Fruit fly (Drosophila melanogaster) whole organism, embryonic: ENCODE results near the gene Slob.
A peak's percentile ranks its signal among the peaks of the same experiment; 100 is the strongest.

Experiments used
- Antp ChIP-seq: fragments of 200-800 bp; sonication (Bioruptor generic); optimal IDR thresholded peaks from 3 replicates; lab custom pipeline; 2016; ENCODE audit warnings: missing biosample characterization, missing genetic modification characterization
- Awh ChIP-seq: fragments of 200-800 bp; sonication (Bioruptor generic); IDR thresholded peaks from 2 replicates; pipeline ENCODE4, ENCODE4 v1.3.6; 2022; ENCODE audit warnings: missing biosample characterization, missing genetic modification characterization
- B-H1 ChIP-seq: fragments of 200-800 bp; sonication (Bioruptor generic); IDR thresholded peaks from 3 replicates; pipeline ENCODE4 v1.3.6; 2022; ENCODE audit warnings: missing biosample characterization, missing genetic modification characterization
- Blimp-1 ChIP-seq: fragments of 200-800 bp; sonication (Bioruptor generic); optimal IDR thresholded peaks from 3 replicates; lab custom pipeline; 2018; ENCODE audit warnings: missing biosample characterization, missing genetic modification characterization, mild to moderate bottlenecking, moderate library complexity, missing genetic modification reagents
- BtbVII ChIP-seq: fragments of 200-800 bp; sonication (Bioruptor generic); optimal IDR thresholded peaks from 3 replicates; lab custom pipeline; 2017; ENCODE audit warnings: missing biosample characterization, mild to moderate bottlenecking, missing genetic modification characterization
- CG10366 ChIP-seq: fragments of 200-800 bp; sonication (Bioruptor generic); IDR thresholded peaks from 2 replicates; pipeline ENCODE4 v1.3.6; 2022; ENCODE audit warnings: missing biosample characterization, missing genetic modification characterization
- CG13287 ChIP-seq: fragments of 200-800 bp; sonication (Bioruptor generic); IDR thresholded peaks from 2 replicates; pipeline ENCODE4 v1.3.6; 2022; ENCODE audit warnings: missing biosample characterization, missing genetic modification characterization; ENCODE audit not compliant: partially characterized antibody
- CG13624 ChIP-seq: fragments of 200-800 bp; sonication (Bioruptor generic); optimal IDR thresholded peaks from 2 replicates; lab custom pipeline; 2016; ENCODE audit warnings: missing biosample characterization, missing genetic modification characterization
- CG13894 ChIP-seq: fragments of 200-800 bp; sonication (Bioruptor generic); optimal IDR thresholded peaks from 3 replicates; lab custom pipeline; 2018; ENCODE audit warnings: missing biosample characterization, mild to moderate bottlenecking, missing genetic modification characterization, moderate library complexity
- CG16813 ChIP-seq: fragments of 200-800 bp; sonication (Bioruptor generic); IDR thresholded peaks from 3 replicates; pipeline ENCODE4 v1.3.6; 2022; ENCODE audit warnings: missing biosample characterization, missing genetic modification characterization; ENCODE audit not compliant: partially characterized antibody
- CG17385 ChIP-seq: fragments of 200-800 bp; sonication (Bioruptor generic); optimal IDR thresholded peaks from 3 replicates; lab custom pipeline; 2018; ENCODE audit warnings: missing biosample characterization, mild to moderate bottlenecking, missing genetic modification characterization
- CG1792 ChIP-seq: fragments of 200-800 bp; sonication (Bioruptor generic); optimal IDR thresholded peaks from 2 replicates; lab custom pipeline; 2016; ENCODE audit warnings: missing biosample characterization, missing genetic modification characterization
- CG30403 ChIP-seq: fragments of 200-800 bp; sonication (Bioruptor generic); optimal IDR thresholded peaks from 3 replicates; lab custom pipeline; 2016; ENCODE audit warnings: missing biosample characterization, missing genetic modification characterization
- CG31441 ChIP-seq: fragments of 200-800 bp; sonication (Bioruptor generic); IDR thresholded peaks from 2 replicates; pipeline ENCODE4 v1.3.6; 2022; ENCODE audit warnings: missing biosample characterization, missing genetic modification characterization
- CG3847 ChIP-seq: fragments of 200-800 bp; sonication (Bioruptor generic); IDR thresholded peaks from 2 replicates; pipeline ENCODE4 v1.3.6; 2022; ENCODE audit warnings: missing biosample characterization, missing genetic modification characterization
- CG4424 ChIP-seq: fragments of 200-800 bp; sonication (Bioruptor generic); optimal IDR thresholded peaks from 3 replicates; lab custom pipeline; 2016; ENCODE audit warnings: missing biosample characterization, missing genetic modification characterization
- CG4730 ChIP-seq: fragments of 200-800 bp; sonication (Bioruptor generic); IDR thresholded peaks from 2 replicates; pipeline ENCODE4 v1.3.6; 2022; ENCODE audit warnings: missing biosample characterization, missing genetic modification characterization
- CG5953 ChIP-seq: fragments of 200-800 bp; sonication (Bioruptor generic); IDR thresholded peaks from 2 replicates; pipeline ENCODE4 v1.3.6; 2022; ENCODE audit warnings: missing biosample characterization, missing genetic modification characterization
- CG6272 ChIP-seq: fragments of 200-800 bp; sonication (Bioruptor generic); IDR thresholded peaks from 2 replicates; pipeline ENCODE4 v1.3.6; 2022; ENCODE audit warnings: missing biosample characterization, missing genetic modification characterization
- CG7963 ChIP-seq: fragments of 200-800 bp; sonication (Bioruptor generic); IDR thresholded peaks from 3 replicates; pipeline ENCODE4 v1.3.6; 2022; ENCODE audit warnings: missing biosample characterization, missing genetic modification characterization; ENCODE audit not compliant: partially characterized antibody
- CG8281 ChIP-seq: fragments of 200-800 bp; sonication (Bioruptor generic); optimal IDR thresholded peaks from 2 replicates; lab custom pipeline; 2018; ENCODE audit warnings: missing biosample characterization, mild to moderate bottlenecking, missing genetic modification characterization, moderate library complexity
- CG9817 ChIP-seq: fragments of 200-800 bp; sonication (Bioruptor generic); optimal IDR thresholded peaks from 2 replicates; lab custom pipeline; 2018; ENCODE audit warnings: missing biosample characterization, mild to moderate bottlenecking, missing genetic modification characterization, moderate library complexity
- CG9932 ChIP-seq: fragments of 200-800 bp; sonication (Bioruptor generic); IDR thresholded peaks from 2 replicates; pipeline ENCODE4 v1.3.6; 2022; ENCODE audit warnings: missing biosample characterization, missing genetic modification characterization
- CHES-1-like ChIP-seq: fragments of 200-800 bp; sonication (Bioruptor generic); optimal IDR thresholded peaks from 2 replicates; lab custom pipeline; 2016; ENCODE audit warnings: missing biosample characterization, missing genetic modification characterization
- CoRest ChIP-seq: fragments of 200-800 bp; sonication (Bioruptor generic); optimal IDR thresholded peaks from 3 replicates; lab custom pipeline; 2018; ENCODE audit warnings: missing biosample characterization, mild to moderate bottlenecking, missing genetic modification characterization, moderate library complexity
- CrebB ChIP-seq: fragments of 200-800 bp; sonication (Bioruptor generic); optimal IDR thresholded peaks from 3 replicates; lab custom pipeline; 2018; ENCODE audit warnings: missing biosample characterization, mild to moderate bottlenecking, missing genetic modification characterization
- D19A ChIP-seq: fragments of 200-800 bp; optimal IDR thresholded peaks from 3 replicates; lab custom pipeline; 2019; ENCODE audit warnings: missing biosample characterization, mild to moderate bottlenecking, missing genetic modification characterization, moderate library complexity
- Deaf1 ChIP-seq: fragments of 200-800 bp; optimal IDR thresholded peaks from 3 replicates; lab custom pipeline; 2019; ENCODE audit warnings: missing biosample characterization, mild to moderate bottlenecking, missing genetic modification characterization, moderate library complexity
- Ets65A ChIP-seq: fragments of 200-800 bp; sonication (Bioruptor generic); peaks from one replicate; lab custom pipeline; 2016; ENCODE audit warnings: missing biosample characterization, missing genetic modification characterization
- HLH54F ChIP-seq: fragments of 200-800 bp; sonication (Bioruptor generic); optimal IDR thresholded peaks from 3 replicates; lab custom pipeline; 2016; ENCODE audit warnings: missing biosample characterization, missing genetic modification characterization
- HmgZ ChIP-seq: fragments of 200-800 bp; sonication (Bioruptor generic); optimal IDR thresholded peaks from 2 replicates; lab custom pipeline; 2018; ENCODE audit warnings: missing biosample characterization, mild to moderate bottlenecking, missing genetic modification characterization
- Meics ChIP-seq: fragments of 200-800 bp; sonication (Bioruptor generic); optimal IDR thresholded peaks from 2 replicates; lab custom pipeline; 2017; ENCODE audit warnings: missing biosample characterization, mild to moderate bottlenecking, missing genetic modification characterization
- Ptx1 ChIP-seq: fragments of 200-800 bp; sonication (Bioruptor generic); IDR thresholded peaks from 2 replicates; pipeline ENCODE4 v1.3.6; 2022; ENCODE audit warnings: missing biosample characterization, missing genetic modification characterization
- al ChIP-seq: fragments of 200-800 bp; sonication (Bioruptor generic); IDR thresholded peaks from 2 replicates; pipeline ENCODE4 v1.3.6; 2022; ENCODE audit warnings: missing biosample characterization, missing genetic modification characterization
- az2 ChIP-seq: fragments of 200-800 bp; sonication (Bioruptor generic); optimal IDR thresholded peaks from 3 replicates; lab custom pipeline; 2016; ENCODE audit warnings: missing biosample characterization, missing genetic modification characterization
- dpn ChIP-seq, 2 experiments: fragments of 200-800 bp; sonication (Bioruptor generic); optimal IDR thresholded peaks; 3 replicates each; lab custom pipeline; 2016; ENCODE audit warnings: missing biosample characterization in 2 of 2, missing genetic modification characterization in 2 of 2
- fd3F ChIP-seq: fragments of 200-800 bp; sonication (Bioruptor generic); optimal IDR thresholded peaks from 2 replicates; lab custom pipeline; 2018; ENCODE audit warnings: missing biosample characterization, mild to moderate bottlenecking, missing genetic modification characterization, moderate library complexity
- gfzf ChIP-seq: fragments of 200-800 bp; sonication (Bioruptor generic); optimal IDR thresholded peaks from 2 replicates; lab custom pipeline; 2016; ENCODE audit warnings: missing biosample characterization, mild to moderate bottlenecking, missing genetic modification characterization, moderate library complexity
- ind ChIP-seq: fragments of 200-800 bp; sonication (Bioruptor generic); optimal IDR thresholded peaks from 3 replicates; lab custom pipeline; 2016; ENCODE audit warnings: missing biosample characterization, missing genetic modification characterization
- lab ChIP-seq: fragments of 200-800 bp; sonication (Bioruptor generic); optimal IDR thresholded peaks from 3 replicates; lab custom pipeline; 2017; ENCODE audit warnings: missing biosample characterization, missing genetic modification characterization, mild to moderate bottlenecking, moderate library complexity, missing genetic modification reagents
- lilli ChIP-seq: fragments of 200-800 bp; sonication (Bioruptor generic); optimal IDR thresholded peaks from 3 replicates; lab custom pipeline; 2016; ENCODE audit warnings: missing biosample characterization, missing genetic modification characterization
- lmd ChIP-seq: fragments of 200-800 bp; sonication (Bioruptor generic); IDR thresholded peaks from 2 replicates; pipeline ENCODE4 v1.3.6; 2022; ENCODE audit warnings: missing biosample characterization, missing genetic modification characterization
- oc ChIP-seq: fragments of 200-800 bp; sonication (Bioruptor generic); optimal IDR thresholded peaks from 2 replicates; lab custom pipeline; 2018; ENCODE audit warnings: missing biosample characterization, mild to moderate bottlenecking, missing genetic modification characterization, moderate library complexity
- pho ChIP-seq: fragments of 200-800 bp; sonication (Bioruptor generic); optimal IDR thresholded peaks from 2 replicates; lab custom pipeline; 2016; ENCODE audit warnings: missing biosample characterization, missing genetic modification characterization
- ranshi ChIP-seq: fragments of 200-800 bp; sonication (Bioruptor generic); IDR thresholded peaks from 2 replicates; pipeline ENCODE4 v1.3.6; 2022; ENCODE audit warnings: missing biosample characterization, missing genetic modification characterization
- rib ChIP-seq: fragments of 200-800 bp; sonication (Bioruptor generic); IDR thresholded peaks from 2 replicates; pipeline ENCODE4 v1.3.6; 2022; ENCODE audit warnings: missing biosample characterization, missing genetic modification characterization
- sr ChIP-seq: fragments of 200-800 bp; sonication (Bioruptor generic); IDR thresholded peaks from 3 replicates; pipeline ENCODE4 v1.3.6; 2022; ENCODE audit warnings: missing biosample characterization, missing genetic modification characterization
- stwl ChIP-seq: fragments of 200-800 bp; sonication (Bioruptor generic); optimal IDR thresholded peaks from 3 replicates; lab custom pipeline; 2018; ENCODE audit warnings: missing biosample characterization, mild to moderate bottlenecking, missing genetic modification characterization, moderate library complexity
- tio ChIP-seq: fragments of 200-800 bp; sonication (Bioruptor generic); optimal IDR thresholded peaks from 2 replicates; lab custom pipeline; 2017; ENCODE audit warnings: missing biosample characterization, missing genetic modification characterization, inconsistent platforms

The Slob gene

DNA sequence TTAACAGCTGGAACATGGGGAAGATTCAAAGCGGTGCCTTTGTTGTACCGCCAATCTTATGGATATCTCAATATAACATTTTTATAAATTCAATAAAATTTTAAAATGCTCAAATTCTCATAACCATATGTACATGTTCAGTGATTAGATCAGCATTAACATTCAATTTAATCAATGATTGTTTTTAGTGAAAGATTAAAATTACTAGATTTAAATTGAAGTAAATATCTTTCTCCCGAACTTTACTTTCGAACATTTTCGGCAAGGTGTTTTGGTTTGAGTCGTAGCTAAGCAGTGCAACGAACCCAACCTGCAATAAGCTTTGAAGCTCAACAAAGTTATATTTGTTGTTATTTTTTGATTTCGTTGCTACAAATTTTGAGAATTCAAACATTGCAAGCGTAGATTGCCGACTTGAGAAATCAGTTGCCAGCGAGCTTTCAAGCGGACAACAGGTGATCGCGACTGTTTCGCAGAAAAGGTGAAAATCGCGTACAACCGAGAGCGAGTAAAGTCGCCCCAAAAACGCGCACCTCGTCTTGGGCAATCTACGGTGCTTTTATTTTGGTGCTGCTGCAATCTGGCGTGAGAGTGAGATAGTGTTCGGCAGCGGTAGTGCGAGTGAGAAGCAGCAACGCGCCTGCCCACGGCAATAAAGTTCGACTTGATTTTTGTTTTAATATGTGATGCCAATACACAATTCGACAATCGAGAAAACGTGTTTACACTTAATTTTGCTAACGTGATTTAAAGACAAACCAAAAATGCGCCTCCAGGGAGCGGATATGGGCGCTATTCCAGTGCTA lies 27.7 kb upstream of the Slob start, which contains the start of gene Tep3 (continued):
- TF ChIP-seq dpn (GFP tag; optimal IDR thresholded peaks at IDR 0.05; lab: Kevin White, UChicago) (peak; percentile 40 to 43), CG3847 (GFP tag; lab: Robert Waterston, UW) (0 out of 2 replicates have a peak, but pooled peaks have one; percentile 19), Ets65A (GFP tag; lab: Kevin White, UChicago) (peak; percentile 9), HmgZ (peak; percentile 10), CG6272 (GFP tag; lab: Robert Waterston, UW) (no peak), Ptx1 (peak; percentile 24; the same call in 1 of the 2 replicates), az2 (GFP tag; lab: Kevin White, UChicago) (peak; percentile 4), stwl (tag; lab: Kevin White, UChicago) (peak; percentile 0), CrebB (tag; lab: Kevin White, UChicago) (peak; percentile 23), lab (GFP tag; lab: Kevin White, UChicago) (peak; percentile 36), Deaf1 (tag; lab: Kevin White, UChicago) (peak; percentile 25), CG30403 (GFP tag; lab: Kevin White, UChicago) (peak; percentile 29), CG10366 (GFP tag; lab: Robert Waterston, UW) (0 out of 2 replicates have a peak, but pooled peaks have one; percentile 15), Meics (GFP tag; lab: Kevin White, UChicago) (peak; percentile 24), Awh (GFP tag; lab: Robert Waterston, UW) (0 out of 2 replicates have a peak, but pooled peaks have one; percentile 29), oc (tag; lab: Kevin White, UChicago) (peak; percentile 50), CG4730 (no peak), CG13624 (peak; percentile 20), CG9817 (tag; lab: Kevin White, UChicago) (peak; percentile 14), lilli (GFP tag; lab: Kevin White, UChicago) (peak; percentile 61), CG31441 (no peak; the same call in 1 of the 2 replicates), lmd (no peak), D19A (tag; lab: Kevin White, UChicago) (no peak), CHES-1-like (GFP tag; lab: Kevin White, UChicago) (peak; percentile 32), sr (peak; percentile 71), HLH54F (peak; percentile 33), al (peak; percentile 35), Antp (GFP tag; lab: Kevin White, UChicago) (peak; percentile 20), CG13894 (tag; lab: Kevin White, UChicago) (peak; percentile 57), CG16813 (GFP tag; lab: Robert Waterston, UW) (no peak), CoRest (tag; lab: Kevin White, UChicago) (peak; percentile 37), CG1792 (no peak), ranshi (GFP tag; lab: Robert Waterston, UW) (no peak), Blimp-1 (GFP tag; lab: Kevin White, UChicago) (peak; percentile 27), rib (no peak), CG17385 (GFP tag; lab: Kevin White, UChicago) (no peak), tio (GFP tag; lab: Kevin White, UChicago) (peak; percentile 18), BtbVII (GFP tag; lab: Kevin White, UChicago) (no peak), ind (GFP tag; lab: Kevin White, UChicago) (peak; percentile 24), CG8281 (peak; percentile 54), fd3F (GFP tag; lab: Kevin White, UChicago) (peak; percentile 27), pho (GFP tag; lab: Kevin White, UChicago) (peak; percentile 27), gfzf (GFP tag; lab: Kevin White, UChicago) (peak; percentile 29), CG5953 (GFP tag; lab: Robert Waterston, UW) (no peak), B-H1 (GFP tag; lab: Robert Waterston, UW) (no peak), CG7963 (0 out of 3 replicates have a peak, but pooled peaks have one; percentile 19), CG13287 (GFP tag; lab: Robert Waterston, UW) (peak; percentile 31; the same call in 1 of the 2 replicates), CG9932 (peak; percentile 62), CG4424 (peak; percentile 46)
